Worm (Caenorhabditis elegans): ENCODE measurements around the gene unc-82.
A peak's percentile ranks its signal among the peaks of the same experiment; 100 is the strongest.

The unc-82 gene

DNA sequence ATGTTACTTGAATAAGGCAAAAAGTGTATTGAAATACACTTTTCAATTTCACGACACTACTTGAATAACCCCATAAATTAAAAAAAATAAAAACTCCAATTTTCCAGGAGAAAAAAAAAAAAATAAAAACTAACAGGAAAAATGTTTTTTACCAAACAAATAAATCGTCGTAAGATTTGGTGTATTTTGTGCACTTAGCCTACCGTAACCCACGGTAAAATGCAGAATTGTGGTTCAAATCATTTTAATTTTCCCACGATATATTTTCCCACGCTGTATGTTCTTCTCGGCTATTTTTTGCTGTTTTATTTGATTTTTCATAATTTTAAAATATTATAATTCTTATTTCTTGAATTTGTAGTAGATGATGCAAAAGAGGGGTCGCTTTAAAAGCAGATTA, 34.6 kb upstream of the unc-82 start:
- TF ChIP-seq attf-4 (tag; optimal IDR thresholded peaks at IDR 0.05) (no peak), nhr-77 (tag; optimal IDR thresholded peaks at IDR 0.05) (no peak), lsy-2 (tag; optimal IDR thresholded peaks at IDR 0.05) (peak in 1 of 2 experiments; percentile 20), daf-16 (GFP tag; optimal IDR thresholded peaks at IDR 0.05) (no peak), daf-16 (tag; optimal IDR thresholded peaks at IDR 0.05) (no peak)

ce11 chrIV:7390126-7390766, 34.1 kb upstream of the unc-82 start:
- TF ChIP-seq ceh-44 (GFP tag; IDR thresholded peaks at IDR 0.05) (no peak), nhr-76 (tag; optimal IDR thresholded peaks at IDR 0.05) (no peak), F37D6.2 (tag; optimal IDR thresholded peaks at IDR 0.05) (no peak), egl-27 (tag; optimal IDR thresholded peaks at IDR 0.05) (no peak), aly-2 (tag; optimal IDR thresholded peaks at IDR 0.05) (no peak), ceh-62 (tag; optimal IDR thresholded peaks at IDR 0.05) (no peak), hlh-11 (tag; optimal IDR thresholded peaks at IDR 0.05) (peak; percentile 52), unc-130 (GFP tag; optimal IDR thresholded peaks at IDR 0.05) (no peak), sdz-12 (GFP tag; optimal IDR thresholded peaks at IDR 0.05) (no peak), rbr-2 (tag; optimal IDR thresholded peaks at IDR 0.05) (peak; percentile 57), cey-2 (tag; optimal IDR thresholded peaks at IDR 0.05; ENCODE audit: borderline replicate concordance, insufficient read depth) (no peak), hlh-30 (tag; optimal IDR thresholded peaks at IDR 0.05; ENCODE audit: insufficient read depth) (peak; percentile 19), dmd-6 (GFP tag; IDR thresholded peaks at IDR 0.05) (peak; percentile 16; the same call in 1 of the 2 replicates), pha-4 (GFP tag; IDR thresholded peaks at IDR 0.05) (no peak), pha-4 (tag; optimal IDR thresholded peaks at IDR 0.05) (no peak), zip-11 (GFP tag; IDR thresholded peaks at IDR 0.05) (no peak), vab-7 (GFP tag; IDR thresholded peaks at IDR 0.05) (0 out of 2 replicates have a peak, but pooled peaks have one; percentile 9), lin-1 (GFP tag; IDR thresholded peaks at IDR 0.05) (no peak), php-3 (GFP tag; IDR thresholded peaks at IDR 0.05) (no peak), fkh-10 (GFP tag; optimal IDR thresholded peaks at IDR 0.05) (no peak), nhr-6 (tag; optimal IDR thresholded peaks at IDR 0.05) (peak; percentile 49), daf-19 (GFP tag; conservative IDR thresholded peaks at IDR 0.05) (no peak), ama-1 (optimal IDR thresholded peaks at IDR 0.05) (no peak), nhr-11 (tag; optimal IDR thresholded peaks at IDR 0.05) (peak; percentile 18), ztf-7 (tag; optimal IDR thresholded peaks at IDR 0.05) (no peak), lsy-2 (tag; optimal IDR thresholded peaks at IDR 0.05) (peak in 1 of 2 experiments; percentile 14), daf-16 (GFP tag; optimal IDR thresholded peaks at IDR 0.05) (peak in 1 of 2 experiments; percentile 62), daf-16 (tag; optimal IDR thresholded peaks at IDR 0.05) (no peak), nhr-41 (GFP tag; IDR thresholded peaks at IDR 0.05) (no peak), dmd-9 (GFP tag; IDR thresholded peaks at IDR 0.05) (no peak), tag-97 (GFP tag; IDR thresholded peaks at IDR 0.05) (no peak), mes-2 (tag; optimal IDR thresholded peaks at IDR 0.05; ENCODE audit: poor library complexity, severe bottlenecking) (peak; percentile 35), hif-1 (tag; optimal IDR thresholded peaks at IDR 0.05) (peak in 1 of 2 experiments; percentile 90), F10B5.3 (tag; optimal IDR thresholded peaks at IDR 0.05) (no peak), set-16 (GFP tag; IDR thresholded peaks at IDR 0.05) (peak; percentile 39; the same call in 1 of the 2 replicates), T20F7.1 (GFP tag; optimal IDR thresholded peaks at IDR 0.05) (no peak), lin-38 (GFP tag; IDR thresholded peaks at IDR 0.05) (no peak), ctbp-1 (GFP tag; IDR thresholded peaks at IDR 0.05) (no peak), egl-43 (GFP tag; IDR thresholded peaks at IDR 0.05) (0 out of 2 replicates have a peak, but pooled peaks have one; percentile 56), T26A8.4 (GFP tag; IDR thresholded peaks at IDR 0.05) (no peak), mxl-3 (GFP tag; optimal IDR thresholded peaks at IDR 0.05) (no peak), zfp-2 (tag; optimal IDR thresholded peaks at IDR 0.05) (no peak), Y5F2A.4 (GFP tag; optimal IDR thresholded peaks at IDR 0.05) (no peak)
